Worm (Caenorhabditis elegans): ENCODE results near the gene ivd-1.

ce11 chrIV:5103229-5103894 lies 14.7 kb upstream of the ivd-1 start, which contains the start of gene C02B10.3:
- no peak for TF ChIP-seq F44E2.7 (GFP tag; IDR thresholded peaks at IDR 0.05)
- TF ChIP-seq fkh-10 (GFP tag; optimal IDR thresholded peaks at IDR 0.05), result peak; percentile 68
- TF ChIP-seq nhr-10 (tag; optimal IDR thresholded peaks at IDR 0.05), result no peak
- no peak for TF ChIP-seq egl-27 (tag; optimal IDR thresholded peaks at IDR 0.05)
- TF ChIP-seq D1046.2 (GFP tag; IDR thresholded peaks at IDR 0.05), result no peak
